Fruit fly (Drosophila melanogaster) whole organism, embryonic: ENCODE data around the gene CG31560.

Experiments used
- Awh ChIP-seq: fragments of 200-800 bp; sonication (Bioruptor generic); IDR thresholded peaks from 2 replicates; pipeline ENCODE4, ENCODE4 v1.3.6; 2022; ENCODE audit warnings: missing biosample characterization, missing genetic modification characterization
- Blimp-1 ChIP-seq: fragments of 200-800 bp; sonication (Bioruptor generic); optimal IDR thresholded peaks from 3 replicates; lab custom pipeline; 2018; ENCODE audit warnings: missing biosample characterization, missing genetic modification characterization, mild to moderate bottlenecking, moderate library complexity, missing genetic modification reagents
- CG10543 ChIP-seq: fragments of 200-800 bp; sonication (Bioruptor generic); optimal IDR thresholded peaks from 3 replicates; lab custom pipeline; 2017; ENCODE audit warnings: missing biosample characterization, mild to moderate bottlenecking, missing genetic modification characterization, moderate library complexity
- CG12219 ChIP-seq: fragments of 200-800 bp; sonication (Bioruptor generic); optimal IDR thresholded peaks from 3 replicates; lab custom pipeline; 2018; ENCODE audit warnings: missing biosample characterization, mild to moderate bottlenecking, missing genetic modification characterization
- CG12236 ChIP-seq: fragments of 200-800 bp; sonication (Bioruptor generic); optimal IDR thresholded peaks from 2 replicates; lab custom pipeline; 2016; ENCODE audit warnings: missing biosample characterization, missing genetic modification characterization
- CG12299 ChIP-seq: fragments of 200-800 bp; sonication (Bioruptor generic); optimal IDR thresholded peaks from 2 replicates; lab custom pipeline; 2018; ENCODE audit warnings: missing biosample characterization, mild to moderate bottlenecking, missing genetic modification characterization
- CG13624 ChIP-seq: fragments of 200-800 bp; sonication (Bioruptor generic); optimal IDR thresholded peaks from 2 replicates; lab custom pipeline; 2016; ENCODE audit warnings: missing biosample characterization, missing genetic modification characterization
- CG13894 ChIP-seq: fragments of 200-800 bp; sonication (Bioruptor generic); optimal IDR thresholded peaks from 3 replicates; lab custom pipeline; 2018; ENCODE audit warnings: missing biosample characterization, mild to moderate bottlenecking, missing genetic modification characterization, moderate library complexity
- CG1603 ChIP-seq: fragments of 200-800 bp; sonication (Bioruptor generic); optimal IDR thresholded peaks from 2 replicates; lab custom pipeline; 2019; ENCODE audit warnings: missing biosample characterization, mild to moderate bottlenecking, missing genetic modification characterization, moderate library complexity
- CG7987 ChIP-seq: fragments of 200-800 bp; sonication (Bioruptor generic); optimal IDR thresholded peaks from 2 replicates; lab custom pipeline; 2018; ENCODE audit warnings: missing biosample characterization, mild to moderate bottlenecking, missing genetic modification characterization, moderate library complexity
- CG9797 ChIP-seq: fragments of 200-800 bp; sonication (Bioruptor generic); optimal IDR thresholded peaks from 3 replicates; lab custom pipeline; 2018; ENCODE audit warnings: missing biosample characterization, mild to moderate bottlenecking, missing genetic modification characterization
- Fer3 ChIP-seq: fragments of 200-800 bp; sonication (Bioruptor generic); optimal IDR thresholded peaks from 2 replicates; lab custom pipeline; 2018; ENCODE audit warnings: missing biosample characterization, mild to moderate bottlenecking, missing genetic modification characterization, moderate library complexity
- NfI ChIP-seq: fragments of 200-800 bp; sonication (Bioruptor generic); optimal IDR thresholded peaks from 3 replicates; lab custom pipeline; 2018; ENCODE audit warnings: missing biosample characterization, mild to moderate bottlenecking, missing genetic modification characterization, moderate library complexity
- PHDP ChIP-seq: fragments of 200-800 bp; sonication (Bioruptor generic); optimal IDR thresholded peaks from 3 replicates; lab custom pipeline; 2018; ENCODE audit warnings: missing biosample characterization, mild to moderate bottlenecking, missing genetic modification characterization, moderate library complexity
- chinmo ChIP-seq: fragments of 200-800 bp; sonication (Bioruptor generic); IDR thresholded peaks from 4 replicates; pipeline ENCODE4 v1.3.6; 2022; ENCODE audit warnings: missing biosample characterization, missing genetic modification characterization; ENCODE audit not compliant: partially characterized antibody
- crc ChIP-seq: fragments of 200-800 bp; sonication (Bioruptor generic); optimal IDR thresholded peaks from 2 replicates; lab custom pipeline; 2016; ENCODE audit warnings: missing biosample characterization, missing genetic modification characterization
- disco-r ChIP-seq: fragments of 200-800 bp; sonication (Bioruptor generic); optimal IDR thresholded peaks from 2 replicates; lab custom pipeline; 2016; ENCODE audit warnings: missing biosample characterization, missing genetic modification characterization
- hb ChIP-seq: fragments of 200-800 bp; sonication (Bioruptor generic); IDR thresholded peaks from 3 replicates; pipeline ENCODE4 v1.3.6; 2022; ENCODE audit warnings: missing biosample characterization, missing genetic modification characterization; ENCODE audit not compliant: partially characterized antibody
- ken ChIP-seq: fragments of 200-800 bp; sonication (Bioruptor generic); IDR thresholded peaks from 3 replicates; pipeline ENCODE4 v1.3.6; 2022; ENCODE audit warnings: missing biosample characterization, missing genetic modification characterization
- klu ChIP-seq: fragments of 200-800 bp; sonication (Bioruptor generic); IDR thresholded peaks from 2 replicates; pipeline ENCODE4 v1.3.6; 2022; ENCODE audit warnings: missing biosample characterization, missing genetic modification characterization
- kni ChIP-seq: fragments of 200-800 bp; sonication (Bioruptor generic); optimal IDR thresholded peaks from 3 replicates; lab custom pipeline; 2017; ENCODE audit warnings: mild to moderate bottlenecking, missing biosample characterization, missing genetic modification reagents, missing genetic modification characterization
- lbe ChIP-seq: fragments of 200-800 bp; sonication (Bioruptor generic); optimal IDR thresholded peaks from 2 replicates; lab custom pipeline; 2016; ENCODE audit warnings: missing biosample characterization, mild to moderate bottlenecking, missing genetic modification characterization
- nom ChIP-seq: fragments of 200-800 bp; sonication (Bioruptor generic); optimal IDR thresholded peaks from 2 replicates; lab custom pipeline; 2017; ENCODE audit warnings: missing biosample characterization, missing genetic modification characterization, mild to moderate bottlenecking, moderate library complexity, missing genetic modification reagents
- row ChIP-seq: fragments of 200-800 bp; sonication (Bioruptor generic); IDR thresholded peaks from 3 replicates; pipeline ENCODE4 v1.3.6; 2022; ENCODE audit warnings: missing biosample characterization, missing genetic modification characterization
- sc ChIP-seq, 3 experiments: fragments of >200 bp in 2 of 3; fragments of 200-800 bp in 1 of 3; sonication (Bioruptor generic) in 1 of 3; optimal IDR thresholded peaks; 2 replicates in 2 of 3; 3 replicates in 1 of 3; lab custom pipeline; 2017; ENCODE audit warnings: mild to moderate bottlenecking in 1 of 3, missing biosample characterization in 1 of 3, missing genetic modification characterization in 1 of 3, missing genetic modification reagents in 1 of 3
- sna ChIP-seq: fragments of 200-800 bp; sonication (Bioruptor generic); IDR thresholded peaks from 2 replicates; pipeline ENCODE4 v1.3.6; 2022; ENCODE audit warnings: missing biosample characterization, missing genetic modification characterization; ENCODE audit not compliant: partially characterized antibody
- sr ChIP-seq: fragments of 200-800 bp; sonication (Bioruptor generic); IDR thresholded peaks from 3 replicates; pipeline ENCODE4 v1.3.6; 2022; ENCODE audit warnings: missing biosample characterization, missing genetic modification characterization
- ttk ChIP-seq: fragments of 200-800 bp; sonication (Bioruptor generic); IDR thresholded peaks from 2 replicates; pipeline ENCODE4 v2.1.2; 2022; ENCODE audit warnings: missing biosample characterization, missing genetic modification characterization
- unc-4 ChIP-seq: fragments of 200-800 bp; sonication (Bioruptor generic); IDR thresholded peaks from 2 replicates; pipeline ENCODE4 v1.3.6; 2022; ENCODE audit warnings: missing biosample characterization, missing genetic modification characterization; ENCODE audit not compliant: partially characterized antibody
- vvl ChIP-seq: fragments of 200-800 bp; sonication (Bioruptor generic); IDR thresholded peaks from 2 replicates; pipeline ENCODE4 v1.3.6; 2022; ENCODE audit warnings: missing biosample characterization, missing genetic modification characterization

CG31560 gene

DNA sequence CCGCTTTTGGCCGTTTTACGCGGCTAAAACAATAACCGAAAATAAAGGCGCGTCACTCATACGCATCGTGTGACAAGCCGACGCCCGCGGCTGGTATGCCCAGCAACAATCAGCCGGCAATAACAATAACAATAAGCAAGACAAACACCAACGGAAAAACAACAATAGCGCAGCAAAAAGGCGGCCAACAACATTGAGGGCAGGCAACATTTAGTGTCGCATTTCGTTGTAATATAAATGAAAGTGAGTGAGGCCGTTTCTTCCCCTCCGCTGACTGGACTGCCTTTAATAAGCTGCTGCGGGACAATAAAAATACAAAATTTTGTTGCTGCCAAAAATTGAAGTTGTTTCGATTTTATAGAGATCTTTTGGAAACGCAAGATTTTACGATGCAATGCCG lies 12.6 kb upstream of the CG31560 start (continued):
- TF ChIP-seq CG12236 (GFP tag; lab: Kevin White, UChicago), result no peak
- no peak for TF ChIP-seq CG7987
- TF ChIP-seq CG10543, result no peak
- TF ChIP-seq, all 482 proteins: peak for 8

DNA sequence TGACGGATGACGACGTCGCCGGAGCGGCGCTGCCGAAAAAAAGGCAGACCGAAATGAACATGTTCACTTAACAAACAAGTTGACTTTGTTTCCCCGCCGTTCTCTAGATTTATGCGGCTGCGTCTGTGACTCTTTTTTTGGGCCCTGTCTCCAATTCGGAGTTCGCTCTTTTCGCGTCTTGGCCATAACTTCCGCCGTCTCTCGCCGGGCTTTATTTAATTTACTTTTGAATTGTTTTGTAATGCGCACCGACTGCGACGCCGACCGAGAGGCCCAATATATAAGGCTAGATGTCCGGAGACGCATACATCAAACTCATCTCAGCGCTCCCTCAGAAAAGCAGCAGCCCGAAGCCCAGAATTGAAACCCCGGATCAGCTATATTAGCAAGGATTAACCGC lies 10.9 kb upstream of the CG31560 start, which contains the start of gene Osi14:
Gene Osi14 (plus strand): TSS at position 301 of the 400 bp plus-strand sequence.
- TF ChIP-seq chinmo (GFP tag; lab: Robert Waterston, UW) (0 out of 4 replicates have a peak, but pooled peaks have one; percentile 72), Fer3 (tag; lab: Kevin White, UChicago) (no peak)
- TF ChIP-seq, all 482 proteins: peak for 1

DNA sequence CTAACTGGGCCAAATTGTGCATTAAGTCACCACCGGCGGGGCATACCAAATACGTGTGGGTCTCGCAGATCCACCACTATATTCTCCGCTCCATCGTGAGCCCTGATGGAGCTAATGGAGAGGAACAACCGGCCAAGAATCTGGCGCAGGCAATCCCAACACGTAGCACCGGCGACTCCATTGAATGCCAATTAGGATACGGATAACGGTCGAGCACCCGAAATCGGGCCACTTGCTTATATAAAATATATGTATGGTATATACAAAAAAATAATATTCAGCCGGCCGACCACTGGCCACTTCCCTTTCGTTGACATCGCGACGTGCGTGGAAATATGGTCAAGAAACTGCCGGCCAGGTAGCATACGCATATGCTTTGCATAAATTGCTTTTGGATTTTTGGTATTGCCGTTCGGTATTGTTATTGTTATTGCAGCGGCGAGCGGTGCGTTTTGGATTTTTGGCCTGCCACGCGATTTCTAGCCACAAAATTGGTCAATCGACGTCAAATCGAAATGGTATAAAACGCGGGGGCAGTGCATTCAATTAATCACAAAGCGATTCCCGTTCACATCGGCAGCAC lies 8.4 kb upstream of the CG31560 start, which contains the start of gene Osi15:
Gene Osi15 (plus strand): TSS at position 548 of the 583 bp plus-strand sequence.
- TF ChIP-seq vvl (GFP tag; lab: Robert Waterston, UW), result peak; percentile 91
- TF ChIP-seq sr (GFP tag; lab: Robert Waterston, UW), result 0 out of 3 replicates have a peak, but pooled peaks have one; percentile 21
- TF ChIP-seq sna, result no peak
- TF ChIP-seq CG13624 (GFP tag; lab: Kevin White, UChicago), result no peak
- peak; percentile 83 for TF ChIP-seq kni (GFP tag; lab: Kevin White, UChicago)
- peak; percentile 61 for TF ChIP-seq Blimp-1 (GFP tag; lab: Kevin White, UChicago)
- no peak for TF ChIP-seq klu (GFP tag; lab: Robert Waterston, UW)
- TF ChIP-seq CG13894 (tag; lab: Kevin White, UChicago), result peak; percentile 42

DNA sequence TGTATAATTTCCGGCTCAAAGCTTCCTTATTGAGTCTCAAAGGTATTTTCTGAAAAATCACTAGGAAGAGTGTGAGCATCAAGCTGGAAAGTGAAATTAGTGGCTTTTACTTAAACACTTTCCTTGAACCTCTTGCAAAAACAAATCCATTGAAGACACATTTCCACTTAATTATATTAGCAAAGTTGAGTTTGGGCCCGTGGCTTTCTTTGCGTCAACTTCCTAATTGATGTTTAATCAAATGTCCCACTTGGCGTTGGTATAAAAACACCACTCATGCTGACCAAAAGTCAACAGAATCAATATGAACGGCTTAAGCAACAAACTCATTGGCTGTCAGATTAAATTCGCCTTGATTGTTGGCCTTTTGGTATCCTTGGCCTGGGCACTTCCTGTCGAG lies 6.0 kb upstream of the CG31560 start, which contains the start of gene CG46396:
Gene CG46396 (plus strand): TSS at position 301 of the 400 bp plus-strand sequence.
- TF ChIP-seq crc (GFP tag; lab: Kevin White, UChicago), result no peak
- TF ChIP-seq lbe, result no peak
- TF ChIP-seq row (GFP tag; lab: Robert Waterston, UW), result no peak
- no peak for TF ChIP-seq CG1603 (tag; lab: Kevin White, UChicago)
- no peak for TF ChIP-seq NfI (GFP tag; lab: Kevin White, UChicago)
- no peak for TF ChIP-seq ttk
- TF ChIP-seq ken (GFP tag; lab: Robert Waterston, UW), result no peak
- TF ChIP-seq Awh (GFP tag; lab: Robert Waterston, UW), result no peak
- TF ChIP-seq nom (GFP tag; lab: Kevin White, UChicago), result no peak
- no peak for TF ChIP-seq CG12299 (tag; lab: Kevin White, UChicago)
- no peak for TF ChIP-seq CG12219 (GFP tag; lab: Kevin White, UChicago)
- TF ChIP-seq disco-r (GFP tag; lab: Kevin White, UChicago), result no peak
- TF ChIP-seq sc (optimal IDR thresholded peaks at IDR 0.05; lab: Kevin White, UChicago), result no peak
- no peak for TF ChIP-seq sc (GFP tag; optimal IDR thresholded peaks at IDR 0.05; lab: Kevin White, UChicago)
- no peak for TF ChIP-seq CG9797 (GFP tag; lab: Kevin White, UChicago)

DNA sequence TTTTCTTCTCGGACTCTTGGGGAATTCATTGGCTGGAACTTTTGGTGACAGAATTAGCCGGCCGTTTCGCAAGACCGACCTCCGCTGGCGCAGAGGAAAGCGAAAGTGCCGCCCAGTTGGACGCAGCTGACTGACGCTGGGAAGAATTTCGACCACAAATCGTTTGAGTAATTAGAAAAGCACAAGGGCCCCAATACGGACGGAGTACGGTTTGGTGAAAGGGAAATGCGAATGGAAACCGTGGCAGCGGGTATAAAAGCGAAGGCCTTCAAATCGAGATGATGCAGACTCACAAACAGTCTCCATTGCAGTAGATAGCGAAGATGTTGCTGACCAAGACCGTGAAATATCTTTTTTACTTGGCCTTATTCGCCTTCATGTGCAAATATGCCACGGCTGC lies 4.8 kb upstream of the CG31560 start, which contains the start of gene Osi16:
Gene Osi16 (plus strand): TSS at position 301 of the 400 bp plus-strand sequence.
- TF ChIP-seq hb (GFP tag; lab: Robert Waterston, UW), result 0 out of 3 replicates have a peak, but pooled peaks have one; percentile 28
- no peak for TF ChIP-seq PHDP
- TF ChIP-seq Blimp-1 (GFP tag; lab: Kevin White, UChicago), result peak; percentile 31
- no peak for TF ChIP-seq unc-4 (GFP tag; lab: Robert Waterston, UW)
- TF ChIP-seq CG12236 (GFP tag; lab: Kevin White, UChicago), result no peak
